Fruit fly (Drosophila melanogaster): ENCODE results near the gene Ubc7.

DNA sequence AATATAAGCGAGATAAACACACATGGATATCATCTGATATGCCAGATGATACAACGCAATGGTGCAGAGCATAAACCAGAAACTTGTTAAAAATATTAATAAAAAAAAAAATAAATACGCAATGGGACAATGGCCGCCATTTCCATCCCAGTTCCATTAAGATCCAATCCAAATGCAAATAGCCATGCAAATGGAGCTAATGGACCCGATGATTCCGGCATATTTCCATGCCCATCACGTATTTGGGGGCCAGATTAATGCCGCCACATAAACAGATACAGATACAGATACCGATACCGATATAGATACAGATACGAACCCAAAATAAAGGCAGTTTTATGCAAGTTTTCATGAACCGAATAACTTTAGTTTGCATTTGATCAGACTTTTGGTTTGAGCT, 30.0 kb downstream of the Ubc7 start:
- no peak for TF ChIP-seq Sox15 (GFP tag; optimal IDR thresholded peaks at IDR 0.05)
- no peak for TF ChIP-seq CG6854 (GFP tag; optimal IDR thresholded peaks at IDR 0.05)
- no peak for TF ChIP-seq Gug (GFP tag; IDR thresholded peaks at IDR 0.05)
